Fruit fly (Drosophila melanogaster) Kc167 (cell line): Measurements from ENCODE around the gene puc.

Source experiments
- Myc ChIP-seq: fragments of >200 bp; optimal IDR thresholded peaks from 2 replicates; lab custom pipeline; 2017; ENCODE audit warnings: missing external identifiers
- psq ChIP-seq: fragments of >200 bp; optimal IDR thresholded peaks from 2 replicates; lab custom pipeline; 2017; ENCODE audit warnings: missing external identifiers
- ttk ChIP-seq: sonication (Bioruptor generic); optimal IDR thresholded peaks from 2 replicates; lab custom pipeline; 2017; ENCODE audit warnings: missing external identifiers

DNA sequence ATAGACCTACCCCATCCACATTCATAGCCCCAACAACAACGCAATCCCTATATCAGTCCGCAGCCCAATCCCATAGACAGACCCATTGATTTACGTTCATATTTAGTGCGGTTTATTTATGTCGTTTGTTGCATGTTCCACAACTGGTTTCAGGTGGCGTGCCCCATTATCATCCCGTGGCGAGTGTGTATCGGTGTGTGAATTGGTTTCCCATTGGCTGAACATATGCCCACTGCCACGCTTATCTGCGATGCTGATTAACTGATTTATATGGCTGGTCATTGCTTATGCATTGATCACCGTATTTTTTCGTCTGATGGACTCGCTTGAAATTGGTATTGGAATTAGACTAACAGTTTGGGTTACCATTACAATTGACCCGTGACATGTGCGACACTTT is 40.6 kb downstream of the puc start:
- TF ChIP-seq psq, result no peak
- no peak for TF ChIP-seq Myc (lab: Kevin White, UChicago)
- no peak for TF ChIP-seq ttk (lab: Kevin White, UChicago)
